Worm (Caenorhabditis elegans): ENCODE results near the gene C51E3.10.

DNA sequence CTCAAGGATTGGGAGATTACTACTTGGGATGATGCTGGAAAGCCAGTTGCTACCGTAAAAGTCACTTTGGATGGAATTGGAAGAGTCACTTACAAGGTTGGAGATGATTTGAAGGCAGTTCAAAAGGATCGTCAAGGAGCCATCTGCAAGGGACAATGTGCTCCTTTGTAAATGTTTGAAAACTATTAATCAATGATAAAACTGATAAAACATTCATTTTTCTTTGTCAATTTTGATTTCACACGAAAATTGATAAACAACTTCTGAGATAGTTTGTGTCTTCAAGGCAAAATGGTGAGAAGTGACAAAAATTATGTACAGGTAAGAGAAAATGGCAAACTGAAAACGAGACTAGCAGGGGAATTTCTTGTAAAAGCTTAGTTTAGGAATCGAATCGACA is 41.4 kb upstream of the C51E3.10 start:
- TF ChIP-seq him-1 (tag; optimal IDR thresholded peaks at IDR 0.05) (no peak), W03F9.2 (tag; optimal IDR thresholded peaks at IDR 0.05) (no peak)

Data from whole organism, L4/young adult.